Worm (Caenorhabditis elegans): ENCODE measurements around the gene K09H11.9.

The K09H11.9 gene

DNA sequence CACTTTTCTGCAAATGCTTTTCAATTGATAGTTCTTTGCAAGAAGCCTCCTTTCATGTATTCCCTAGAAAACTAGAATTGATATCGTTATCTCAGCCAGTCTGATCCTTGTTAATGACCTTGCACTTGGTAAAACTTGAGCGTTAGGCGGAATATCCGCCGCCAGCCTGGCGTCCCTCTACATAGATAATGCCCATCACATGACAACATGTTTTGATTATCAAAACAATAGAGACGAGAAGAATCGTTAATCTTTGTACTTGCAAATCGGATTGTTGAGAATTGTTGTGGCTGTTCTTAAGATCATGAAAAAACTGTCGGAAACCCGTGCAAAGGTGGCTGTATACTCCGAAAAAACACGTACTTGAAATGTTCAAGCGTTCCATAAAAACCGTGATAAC lies 22.8 kb downstream of the K09H11.9 start (continued):
- TF ChIP-seq Y116A8C.19 (tag; optimal IDR thresholded peaks at IDR 0.05; ENCODE audit: borderline replicate concordance) (no peak), xbp-1 (tag; optimal IDR thresholded peaks at IDR 0.05) (no peak), vab-15 (tag; optimal IDR thresholded peaks at IDR 0.05) (no peak), mef-2 (tag; optimal IDR thresholded peaks at IDR 0.05) (no peak), grh-1 (GFP tag; IDR thresholded peaks at IDR 0.05) (peak; percentile 59), lin-14 (GFP tag; optimal IDR thresholded peaks at IDR 0.05) (peak; percentile 70), hlh-4 (tag; optimal IDR thresholded peaks at IDR 0.05) (no peak), ceh-88 (GFP tag; IDR thresholded peaks at IDR 0.05) (no peak), lin-35 (GFP tag; optimal IDR thresholded peaks at IDR 0.05) (no peak), egl-13 (tag; optimal IDR thresholded peaks at IDR 0.05) (no peak), swsn-7 (tag; optimal IDR thresholded peaks at IDR 0.05) (no peak), nhr-28 (tag; optimal IDR thresholded peaks at IDR 0.05) (no peak), lin-13 (GFP tag; optimal IDR thresholded peaks at IDR 0.05) (no peak), nhr-237 (tag; optimal IDR thresholded peaks at IDR 0.05) (no peak), sup-37 (GFP tag; optimal IDR thresholded peaks at IDR 0.05) (no peak), nhr-85 (tag) (peak; percentile 94), hlh-17 (GFP tag; optimal IDR thresholded peaks at IDR 0.05; ENCODE audit: borderline replicate concordance) (no peak), nhr-77 (tag; optimal IDR thresholded peaks at IDR 0.05) (no peak), nhr-19 (GFP tag; conservative IDR thresholded peaks at IDR 0.05) (peak; percentile 51), lin-39 (tag; optimal IDR thresholded peaks at IDR 0.05) (no peak), nhr-76 (tag; optimal IDR thresholded peaks at IDR 0.05) (no peak), fkh-10 (GFP tag; optimal IDR thresholded peaks at IDR 0.05) (no peak), unc-130 (tag; optimal IDR thresholded peaks at IDR 0.05) (peak; percentile 79), nhr-11 (tag; optimal IDR thresholded peaks at IDR 0.05) (no peak), alr-1 (tag; optimal IDR thresholded peaks at IDR 0.05; ENCODE audit: borderline replicate concordance) (no peak), nhr-12 (tag; optimal IDR thresholded peaks at IDR 0.05) (no peak), isw-1 (GFP tag; IDR thresholded peaks at IDR 0.05) (no peak), C34B4.2 (tag; optimal IDR thresholded peaks at IDR 0.05) (no peak), mab-9 (GFP tag; IDR thresholded peaks at IDR 0.05) (no peak), snu-23 (GFP tag; optimal IDR thresholded peaks at IDR 0.05) (peak; percentile 52), ces-1 (GFP tag; optimal IDR thresholded peaks at IDR 0.05) (no peak), nhr-47 (tag; optimal IDR thresholded peaks at IDR 0.05) (peak; percentile 15), hpl-2 (GFP tag; optimal IDR thresholded peaks at IDR 0.05) (no peak), sptf-1 (tag; optimal IDR thresholded peaks at IDR 0.05) (no peak), tbx-2 (tag; optimal IDR thresholded peaks at IDR 0.05) (peak; percentile 43), unc-30 (tag; optimal IDR thresholded peaks at IDR 0.05) (no peak), nhr-90 (tag; optimal IDR thresholded peaks at IDR 0.05; ENCODE audit: poor library complexity) (peak; percentile 56), irx-1 (tag; optimal IDR thresholded peaks at IDR 0.05) (no peak), efl-1 (optimal IDR thresholded peaks at IDR 0.05) (no peak), efl-1 (GFP tag; optimal IDR thresholded peaks at IDR 0.05 in 1 of 2) (peak in 1 of 2 experiments; percentile 66), efl-3 (GFP tag; optimal IDR thresholded peaks at IDR 0.05) (no peak), F16B12.6 (tag; optimal IDR thresholded peaks at IDR 0.05) (no peak), ztf-11 (tag; optimal IDR thresholded peaks at IDR 0.05) (no peak), unc-86 (tag; optimal IDR thresholded peaks at IDR 0.05) (no peak), aha-1 (tag; optimal IDR thresholded peaks at IDR 0.05) (no peak)
